Fruit fly (Drosophila melanogaster) whole organism, adult: ENCODE data around the gene Jon25Bii.

Experiments
- CG12768 ChIP-seq: fragments of 200-800 bp; sonication (Bioruptor generic); optimal IDR thresholded peaks from 2 replicates; lab custom pipeline; 2017; ENCODE audit warnings: missing biosample characterization, missing genetic modification characterization, mild to moderate bottlenecking, moderate library complexity, missing genetic modification reagents
- Crg-1 ChIP-seq: fragments of 200-800 bp; sonication (Bioruptor generic); optimal IDR thresholded peaks from 2 replicates; lab custom pipeline; 2016; ENCODE audit warnings: missing biosample characterization, missing genetic modification characterization
- Hr96 ChIP-seq: fragments of 200-800 bp; sonication (Bioruptor generic); optimal IDR thresholded peaks from 2 replicates; lab custom pipeline; 2016; ENCODE audit warnings: missing biosample characterization, missing genetic modification characterization
- bab1 ChIP-seq: fragments of 200-800 bp; sonication (Bioruptor generic); optimal IDR thresholded peaks from 3 replicates; lab custom pipeline; 2019; ENCODE audit warnings: missing biosample characterization, mild to moderate bottlenecking, missing genetic modification characterization, moderate library complexity
- kay ChIP-seq: fragments of 200-800 bp; sonication (Bioruptor generic); peaks from one replicate; lab custom pipeline; 2016; ENCODE audit warnings: missing biosample characterization, missing genetic modification characterization, borderline replicate concordance
- ovo ChIP-seq: fragments of 200-800 bp; sonication (Bioruptor generic); optimal IDR thresholded peaks from 2 replicates; lab custom pipeline; 2016; ENCODE audit warnings: missing biosample characterization, missing genetic modification characterization

dm6 chr2L:4945300-4945699, 7.6 kb downstream of the Jon25Bii start, which contains the start of the genes mRpL24 and betaggt-I:
- TF ChIP-seq Crg-1 (peak; percentile 92), bab1 (peak; percentile 99), CG12768 (GFP tag; lab: Kevin White, UChicago) (peak; percentile 96), ovo (GFP tag; lab: Kevin White, UChicago) (peak; percentile 91), Hr96 (GFP tag; lab: Kevin White, UChicago) (peak; percentile 85), kay (GFP tag; lab: Kevin White, UChicago) (peak; percentile 97)
